Worm (Caenorhabditis elegans) whole organism, late embryonic: ENCODE results near the gene perm-5.

ENCODE experiments used
- ahr-1 ChIP-seq: sonication (generic microtip); optimal IDR thresholded peaks from 2 replicates; lab custom pipeline; 2016; ENCODE audit warnings: missing genetic modification characterization, missing compliant biosample characterization
- ceh-18 ChIP-seq: sonication (generic microtip); optimal IDR thresholded peaks from 2 replicates; lab custom pipeline; 2016; ENCODE audit warnings: missing genetic modification characterization, missing compliant biosample characterization
- ceh-19 ChIP-seq: fragments of 200-800 bp; sonication (Bioruptor generic); optimal IDR thresholded peaks from 2 replicates; lab custom pipeline; 2018; ENCODE audit warnings: mild to moderate bottlenecking, missing genetic modification characterization, missing compliant biosample characterization
- ceh-24 ChIP-seq: sonication (generic microtip); optimal IDR thresholded peaks from 2 replicates; lab custom pipeline; 2016; ENCODE audit warnings: mild to moderate bottlenecking, missing genetic modification characterization, missing compliant biosample characterization
- ceh-30 ChIP-seq: fragments of 150-350 bp; optimal IDR thresholded peaks from 2 replicates; lab custom pipeline; 2014; ENCODE audit warnings: missing biosample characterization, missing genetic modification characterization
- ceh-34 ChIP-seq: sonication (generic microtip); optimal IDR thresholded peaks from 2 replicates; lab custom pipeline; 2016; ENCODE audit warnings: mild to moderate bottlenecking, missing genetic modification characterization, missing compliant biosample characterization
- ceh-48 ChIP-seq: sonication (generic microtip); optimal IDR thresholded peaks from 2 replicates; lab custom pipeline; 2016; ENCODE audit warnings: missing genetic modification characterization, inconsistent platforms, missing compliant biosample characterization
- ceh-9 ChIP-seq: sonication (generic microtip); optimal IDR thresholded peaks from 2 replicates; lab custom pipeline; 2016; ENCODE audit warnings: mild to moderate bottlenecking, missing genetic modification characterization, inconsistent platforms, missing compliant biosample characterization
- che-1 ChIP-seq: sonication (generic microtip); optimal IDR thresholded peaks from 2 replicates; lab custom pipeline; 2016; ENCODE audit warnings: mild to moderate bottlenecking, missing genetic modification characterization, missing compliant biosample characterization
- dmd-4 ChIP-seq: sonication (generic microtip); optimal IDR thresholded peaks from 2 replicates; lab custom pipeline; 2016; ENCODE audit warnings: borderline replicate concordance, missing genetic modification characterization, missing compliant biosample characterization
- elt-2 ChIP-seq: sonication (generic microtip); optimal IDR thresholded peaks from 2 replicates; lab custom pipeline; 2016; ENCODE audit warnings: missing genetic modification reagents, missing genetic modification characterization, missing compliant biosample characterization
- elt-4 ChIP-seq: sonication (generic microtip); optimal IDR thresholded peaks from 2 replicates; lab custom pipeline; 2016; ENCODE audit warnings: missing genetic modification characterization, missing compliant biosample characterization
- ets-4 ChIP-seq: sonication (generic microtip); optimal IDR thresholded peaks from 2 replicates; lab custom pipeline; 2016; ENCODE audit warnings: missing genetic modification characterization, missing compliant biosample characterization
- fax-1 ChIP-seq: sonication (generic microtip); optimal IDR thresholded peaks from 2 replicates; lab custom pipeline; 2016; ENCODE audit warnings: missing genotype, missing genetic modification characterization, missing compliant biosample characterization
- fkh-10 ChIP-seq: fragments of 150-350 bp; optimal IDR thresholded peaks from 2 replicates; lab custom pipeline; 2014; ENCODE audit warnings: missing biosample characterization, missing genetic modification reagents, missing genetic modification characterization
- gmeb-2 ChIP-seq: sonication (generic microtip); optimal IDR thresholded peaks from 2 replicates; lab custom pipeline; 2016; ENCODE audit warnings: missing genetic modification characterization, inconsistent platforms, missing compliant biosample characterization
- hlh-13 ChIP-seq: fragments of 200-800 bp; sonication (Bioruptor generic); optimal IDR thresholded peaks from 2 replicates; lab custom pipeline; 2018; ENCODE audit warnings: mild to moderate bottlenecking, missing genetic modification characterization, missing compliant biosample characterization
- hlh-8 ChIP-seq: sonication (generic microtip); optimal IDR thresholded peaks from 2 replicates; lab custom pipeline; 2016; ENCODE audit warnings: missing genotype, missing genetic modification characterization, missing compliant biosample characterization
- lim-6 ChIP-seq: sonication (generic microtip); optimal IDR thresholded peaks from 2 replicates; lab custom pipeline; 2016; ENCODE audit warnings: missing genetic modification characterization, missing compliant biosample characterization
- lin-11 ChIP-seq: fragments of 200-800 bp; sonication (Bioruptor generic); optimal IDR thresholded peaks from 2 replicates; lab custom pipeline; 2018; ENCODE audit warnings: mild to moderate bottlenecking, missing genetic modification characterization, missing compliant biosample characterization
- madf-2 ChIP-seq: sonication (generic microtip); optimal IDR thresholded peaks from 2 replicates; lab custom pipeline; 2017; ENCODE audit warnings: missing genetic modification characterization, missing compliant biosample characterization
- nfya-1 ChIP-seq: sonication (generic microtip); optimal IDR thresholded peaks from 2 replicates; lab custom pipeline; 2017; ENCODE audit warnings: missing genetic modification characterization, mild to moderate bottlenecking, missing compliant biosample characterization, antibody characterized with exemption, moderate library complexity
- nhr-232 ChIP-seq: sonication (generic microtip); optimal IDR thresholded peaks from 2 replicates; lab custom pipeline; 2016; ENCODE audit warnings: missing genetic modification characterization, missing compliant biosample characterization
- odd-2 ChIP-seq: sonication (generic microtip); optimal IDR thresholded peaks from 2 replicates; lab custom pipeline; 2017; ENCODE audit warnings: antibody characterized with exemption, mild to moderate bottlenecking, missing genetic modification characterization, missing compliant biosample characterization
- pag-3 ChIP-seq: sonication (generic microtip); optimal IDR thresholded peaks from 2 replicates; lab custom pipeline; 2016; ENCODE audit warnings: missing compliant biosample characterization, missing genetic modification characterization, borderline replicate concordance
- pha-4 ChIP-seq: fragments of 150-350 bp; optimal IDR thresholded peaks from 2 replicates; lab custom pipeline; 2018; ENCODE audit warnings: missing biosample characterization, missing genetic modification reagents, missing genetic modification characterization
- pqm-1 ChIP-seq: sonication (generic microtip); optimal IDR thresholded peaks from 2 replicates; lab custom pipeline; 2016; ENCODE audit warnings: missing genetic modification characterization, missing compliant biosample characterization
- rnt-1 ChIP-seq: sonication (generic microtip); optimal IDR thresholded peaks from 2 replicates; lab custom pipeline; 2016; ENCODE audit warnings: missing genetic modification characterization, missing compliant biosample characterization
- sox-2 ChIP-seq: fragments of 200-800 bp; sonication (Bioruptor generic); IDR thresholded peaks from 2 replicates; pipeline ENCODE4 v1.3.6; 2022; ENCODE audit warnings: missing genetic modification reagents, missing genetic modification characterization, missing compliant biosample characterization
- sox-4 ChIP-seq: sonication (generic microtip); optimal IDR thresholded peaks from 2 replicates; lab custom pipeline; 2017; ENCODE audit warnings: mild to moderate bottlenecking, missing genetic modification characterization, inconsistent platforms, missing compliant biosample characterization
- syd-9 ChIP-seq: sonication (generic microtip); optimal IDR thresholded peaks from 2 replicates; lab custom pipeline; 2016; ENCODE audit warnings: mild to moderate bottlenecking, missing genetic modification characterization, moderate library complexity, missing compliant biosample characterization
- tbx-2 ChIP-seq: sonication (generic microtip); optimal IDR thresholded peaks from 2 replicates; lab custom pipeline; 2016; ENCODE audit warnings: missing genetic modification characterization, missing compliant biosample characterization
- tbx-7 ChIP-seq: sonication (generic microtip); optimal IDR thresholded peaks from 2 replicates; lab custom pipeline; 2016; ENCODE audit warnings: missing genotype, missing genetic modification characterization, missing compliant biosample characterization
- ttx-3 ChIP-seq: sonication (generic microtip); optimal IDR thresholded peaks from 2 replicates; lab custom pipeline; 2016; ENCODE audit warnings: missing genetic modification reagents, missing genetic modification characterization, missing compliant biosample characterization
- unc-42 ChIP-seq: sonication (generic microtip); optimal IDR thresholded peaks from 2 replicates; lab custom pipeline; 2016; ENCODE audit warnings: missing genotype, missing genetic modification characterization, missing compliant biosample characterization
- unc-55 ChIP-seq: sonication (generic microtip); optimal IDR thresholded peaks from 2 replicates; lab custom pipeline; 2017; ENCODE audit warnings: missing biosample characterization, missing genetic modification reagents, missing genetic modification characterization
- unc-86 ChIP-seq: sonication (generic microtip); optimal IDR thresholded peaks from 2 replicates; lab custom pipeline; 2016; ENCODE audit warnings: missing genetic modification characterization, missing compliant biosample characterization
- zip-5 ChIP-seq: sonication (generic microtip); optimal IDR thresholded peaks from 2 replicates; lab custom pipeline; 2016; ENCODE audit warnings: missing genetic modification characterization, missing compliant biosample characterization
- ztf-16 ChIP-seq: sonication (generic microtip); optimal IDR thresholded peaks from 2 replicates; lab custom pipeline; 2017; ENCODE audit warnings: missing genetic modification characterization, missing compliant biosample characterization

perm-5 gene

DNA sequence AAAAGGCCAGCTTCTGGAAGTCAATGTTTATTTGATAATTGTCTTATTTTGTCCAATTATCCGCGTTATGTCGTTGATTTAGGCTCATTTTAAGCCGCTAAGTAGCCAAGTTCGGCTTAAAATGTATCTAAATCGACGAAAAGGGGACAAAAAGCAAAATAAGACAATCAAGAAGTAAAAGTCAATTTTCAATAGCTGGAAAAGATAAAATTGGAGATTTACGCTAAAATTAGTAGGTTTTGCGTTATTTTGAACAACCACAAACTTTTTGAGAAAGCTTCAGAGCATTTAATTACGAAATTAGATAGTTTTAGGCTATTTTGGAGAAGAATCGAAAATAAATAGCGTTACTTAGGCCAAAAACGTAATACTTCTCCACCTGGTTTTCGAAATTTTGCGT is 40.4 kb downstream of the perm-5 start (continued):
- no peak for TF ChIP-seq ceh-34 (tag; lab: Kevin White, UChicago)
- no peak for TF ChIP-seq lin-11 (tag; lab: Kevin White, UChicago)

DNA sequence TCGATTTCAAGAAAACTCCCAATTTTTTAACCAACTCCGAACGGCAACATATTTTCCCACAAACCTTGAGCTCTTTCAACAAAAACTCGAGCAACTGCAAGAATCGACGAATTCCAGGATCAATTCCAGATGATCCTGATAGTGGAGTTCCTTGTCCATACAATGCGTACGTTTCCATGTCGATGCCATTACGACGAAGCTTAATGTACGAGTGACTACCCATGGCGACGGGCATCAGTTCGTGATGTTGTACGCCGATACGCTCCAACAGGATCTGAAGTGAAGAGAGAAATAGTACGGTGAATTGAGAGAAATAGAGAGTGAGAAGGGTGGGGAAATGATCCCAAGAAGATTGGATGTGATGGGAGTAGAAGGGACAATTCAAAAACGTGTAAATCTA is 41.2 kb downstream of the perm-5 start:
- TF ChIP-seq pag-3 = no peak
- TF ChIP-seq ceh-24 (tag; lab: Kevin White, UChicago) = no peak
- TF ChIP-seq nfya-1 (tag; lab: Kevin White, UChicago) = no peak

DNA sequence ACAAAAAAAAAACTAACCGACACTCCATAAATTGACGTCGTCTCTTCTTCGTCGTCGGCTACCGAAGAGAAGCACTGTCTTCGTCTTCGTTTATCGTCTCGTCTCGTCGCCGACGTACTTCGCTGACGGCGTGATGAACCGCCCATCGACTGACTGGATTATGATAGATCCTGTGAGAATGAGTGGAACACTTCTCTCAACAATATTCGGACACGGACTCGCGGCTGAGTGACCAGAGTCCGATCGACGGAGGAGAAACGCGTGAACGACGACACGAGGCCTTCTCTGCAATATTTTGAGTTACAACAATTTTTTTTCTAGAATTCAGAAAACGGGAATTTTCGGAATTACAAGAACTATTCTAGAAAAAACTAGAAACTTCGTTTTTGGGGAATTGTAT is 43.0 kb downstream of the perm-5 start, which contains the start of gene skn-1:
TSS of gene skn-1 (minus strand) at position 146 of the 400 bp plus-strand sequence.
- TF ChIP-seq ttx-3 (tag; lab: Kevin White, UChicago) (no peak), sox-4 (tag; lab: Kevin White, UChicago) (no peak)

DNA sequence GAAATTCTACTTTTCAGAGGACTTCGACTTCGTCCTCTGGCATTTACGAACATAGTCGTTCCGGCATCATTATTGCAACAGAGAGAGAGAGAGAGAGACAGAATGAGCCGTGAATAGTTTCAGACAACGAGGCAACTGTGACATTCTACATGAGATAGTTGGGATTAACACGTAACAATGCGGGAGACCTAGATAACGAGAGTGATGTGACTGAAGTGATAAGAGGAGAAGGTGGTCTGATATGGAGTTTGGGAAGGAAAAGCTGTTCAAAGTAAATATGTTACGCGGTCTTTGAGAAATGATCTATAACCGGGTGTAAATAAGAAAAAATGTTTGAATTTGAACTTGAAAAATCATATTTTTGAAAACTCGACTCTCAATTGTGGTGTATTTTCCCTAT is 43.8 kb downstream of the perm-5 start:
- no peak for TF ChIP-seq ceh-19
- peak; percentile 75 for TF ChIP-seq elt-2 (tag; lab: Kevin White, UChicago)

DNA sequence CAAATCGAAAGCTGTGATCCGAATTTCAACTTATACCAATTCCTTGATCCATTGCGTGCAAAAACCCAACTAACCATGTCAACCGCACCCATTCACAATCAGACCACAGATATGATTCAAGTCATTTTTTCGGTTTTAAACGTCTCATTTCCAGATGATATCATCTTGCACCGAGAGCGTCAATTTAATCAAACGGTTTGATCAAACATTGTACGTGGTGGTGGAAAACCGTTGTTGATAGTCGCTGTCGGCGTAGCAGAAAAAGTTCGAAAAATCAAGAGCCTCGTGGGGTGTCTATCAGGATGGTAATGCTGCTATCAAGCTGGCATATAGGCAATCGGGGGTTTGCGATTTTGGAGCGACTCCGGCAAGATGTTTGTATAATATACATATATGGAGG is 44.4 kb downstream of the perm-5 start:
- TF ChIP-seq zip-5 (tag; lab: Kevin White, UChicago) (no peak), pha-4 (tag; lab: Kevin White, UChicago) (no peak), syd-9 (tag; lab: Kevin White, UChicago) (no peak), madf-2 (tag; lab: Kevin White, UChicago) (no peak), unc-86 (no peak), tbx-7 (tag; lab: Kevin White, UChicago) (no peak), ztf-16 (tag; lab: Kevin White, UChicago) (no peak)

DNA sequence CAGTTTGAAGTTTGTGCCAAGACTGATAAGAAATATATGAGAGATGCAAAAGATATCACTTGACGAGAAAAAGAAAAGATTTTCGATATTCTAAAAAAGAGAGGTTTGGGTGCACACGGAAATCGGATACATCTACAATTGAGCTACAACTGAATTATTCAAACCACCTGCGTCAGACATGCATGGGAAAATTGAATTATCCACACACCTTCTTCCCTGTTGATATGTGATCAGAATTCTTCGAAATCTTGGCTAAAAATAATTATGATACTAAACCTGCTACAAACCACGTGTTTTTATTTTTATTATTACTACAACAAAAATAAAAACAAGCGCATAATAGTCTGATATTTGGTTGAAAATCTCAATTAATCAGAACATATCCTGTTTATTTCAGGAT is 45.0 kb downstream of the perm-5 start:
- TF ChIP-seq ttx-3 (tag; lab: Kevin White, UChicago) (no peak), syd-9 (tag; lab: Kevin White, UChicago) (no peak), nhr-232 (no peak), ceh-9 (tag; lab: Kevin White, UChicago) (no peak), lin-11 (tag; lab: Kevin White, UChicago) (no peak), rnt-1 (no peak), ceh-18 (tag; lab: Kevin White, UChicago) (no peak), lim-6 (no peak), tbx-2 (tag; lab: Kevin White, UChicago) (no peak), unc-55 (GFP tag; lab: Kevin White, UChicago) (no peak), elt-4 (tag; lab: Kevin White, UChicago) (no peak), dmd-4 (tag; lab: Kevin White, UChicago) (no peak), ceh-48 (tag; lab: Kevin White, UChicago) (no peak), ets-4 (no peak), ceh-19 (no peak), unc-42 (no peak), ceh-34 (tag; lab: Kevin White, UChicago) (no peak)

DNA sequence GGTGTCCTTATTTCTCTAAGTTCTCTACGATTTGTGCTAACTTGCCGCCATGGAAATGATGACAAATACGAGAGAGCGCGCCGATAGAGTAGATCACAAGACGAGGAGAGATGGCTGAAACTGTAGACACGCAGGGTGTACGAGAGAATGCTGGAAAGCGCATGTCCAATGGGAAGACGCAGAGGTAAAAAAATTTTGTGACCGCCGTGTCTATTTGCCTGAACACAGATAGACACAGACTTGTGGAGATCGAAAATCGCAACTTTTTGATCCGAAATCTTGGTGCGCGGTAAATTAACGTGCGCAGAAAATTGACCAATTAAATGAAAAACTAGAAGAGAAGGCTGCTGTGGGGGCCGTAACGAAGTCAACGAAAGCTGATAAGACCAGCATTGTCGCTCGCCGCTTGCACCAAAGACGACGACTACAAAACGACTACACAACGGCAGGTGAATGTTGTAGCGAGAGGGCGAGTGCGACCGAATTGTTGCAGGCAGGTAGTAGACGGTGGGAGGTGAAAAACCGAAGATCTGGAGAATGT is 46.1 kb downstream of the perm-5 start:
- no peak for TF ChIP-seq gmeb-2 (tag; lab: Kevin White, UChicago)
- peak; percentile 50 for TF ChIP-seq tbx-2 (tag; lab: Kevin White, UChicago)
- TF ChIP-seq elt-4 (tag; lab: Kevin White, UChicago) = no peak
- TF ChIP-seq pha-4 (tag; lab: Kevin White, UChicago) = no peak
- no peak for TF ChIP-seq dmd-4 (tag; lab: Kevin White, UChicago)
- TF ChIP-seq che-1 (tag; lab: Kevin White, UChicago) = no peak
- no peak for TF ChIP-seq ahr-1 (tag; lab: Kevin White, UChicago)
- TF ChIP-seq fax-1 (tag; lab: Kevin White, UChicago) = no peak
- no peak for TF ChIP-seq hlh-13 (GFP tag; lab: Kevin White, UChicago)
- TF ChIP-seq sox-4 (tag; lab: Kevin White, UChicago) = no peak
- no peak for TF ChIP-seq sox-2 (GFP tag; lab: Robert Waterston, UW)
- TF ChIP-seq ceh-9 (tag; lab: Kevin White, UChicago) = no peak
- TF ChIP-seq ttx-3 (tag; lab: Kevin White, UChicago) = no peak
- TF ChIP-seq fkh-10 (GFP tag; lab: Kevin White, UChicago) = no peak
- peak; percentile 20 for TF ChIP-seq unc-55 (GFP tag; lab: Kevin White, UChicago)
- TF ChIP-seq odd-2 (tag; lab: Kevin White, UChicago) = no peak
- peak; percentile 43 for TF ChIP-seq ceh-34 (tag; lab: Kevin White, UChicago)
- no peak for TF ChIP-seq ets-4
- TF ChIP-seq pqm-1 = no peak
- TF ChIP-seq hlh-8 = no peak
- peak; percentile 91 for TF ChIP-seq ceh-30
- no peak for TF ChIP-seq ceh-24 (tag; lab: Kevin White, UChicago)
- peak; percentile 71 for TF ChIP-seq ceh-18 (tag; lab: Kevin White, UChicago)
- peak; percentile 49 for TF ChIP-seq rnt-1
- TF ChIP-seq tbx-7 (tag; lab: Kevin White, UChicago) = no peak
